Worm (Caenorhabditis elegans) whole organism, L3 larva: ENCODE results near the gene taf-6.1.

Experiments used
- R02D3.7 ChIP-seq: fragments of 150-350 bp; optimal IDR thresholded peaks from 2 replicates; lab custom pipeline; 2014; ENCODE audit warnings: missing biosample characterization, missing genetic modification characterization
- ZK546.5 ChIP-seq: sonication (generic microtip); optimal IDR thresholded peaks from 2 replicates; lab custom pipeline; 2017; ENCODE audit warnings: missing biosample characterization, missing genetic modification characterization
- aly-2 ChIP-seq: fragments of 150-350 bp; optimal IDR thresholded peaks from 2 replicates; lab custom pipeline; 2014; ENCODE audit warnings: missing biosample characterization, missing genetic modification characterization
- ceh-16 ChIP-seq: sonication (generic microtip); optimal IDR thresholded peaks from 2 replicates; lab custom pipeline; 2017; ENCODE audit warnings: missing biosample characterization, missing genetic modification characterization
- ceh-28 ChIP-seq: fragments of 150-350 bp; optimal IDR thresholded peaks from 2 replicates; lab custom pipeline; 2014; ENCODE audit warnings: missing biosample characterization, missing genetic modification reagents, missing genetic modification characterization
- daf-12 ChIP-seq: fragments of 150-350 bp; optimal IDR thresholded peaks from 2 replicates; lab custom pipeline; 2014; ENCODE audit warnings: missing biosample characterization, missing genetic modification reagents, missing genetic modification characterization
- egl-27 ChIP-seq: sonication (generic microtip); optimal IDR thresholded peaks from 4 replicates; lab custom pipeline; 2017; ENCODE audit warnings: missing biosample characterization, missing genetic modification reagents, missing genetic modification characterization
- elt-1 ChIP-seq: fragments of 150-350 bp; optimal IDR thresholded peaks from 2 replicates; lab custom pipeline; 2014; ENCODE audit warnings: missing biosample characterization, missing genetic modification characterization
- elt-2 ChIP-seq: sonication (generic microtip); optimal IDR thresholded peaks from 2 replicates; lab custom pipeline; 2016; ENCODE audit warnings: missing genetic modification reagents, mild to moderate bottlenecking, missing genetic modification characterization, missing compliant biosample characterization
- fkh-10 ChIP-seq: sonication (generic microtip); optimal IDR thresholded peaks from 2 replicates; lab custom pipeline; 2017; ENCODE audit warnings: missing biosample characterization, missing genetic modification reagents, missing genetic modification characterization
- fos-1 ChIP-seq: fragments of 150-350 bp; optimal IDR thresholded peaks from 2 replicates; lab custom pipeline; 2014; ENCODE audit warnings: missing biosample characterization, missing genetic modification characterization
- hmg-11 ChIP-seq: sonication (generic microtip); optimal IDR thresholded peaks from 2 replicates; lab custom pipeline; 2016; ENCODE audit warnings: missing genetic modification characterization, missing compliant biosample characterization
- jun-1 ChIP-seq: fragments of 150-350 bp; optimal IDR thresholded peaks from 2 replicates; lab custom pipeline; 2014; ENCODE audit warnings: missing biosample characterization, missing genetic modification reagents, missing genetic modification characterization
- lin-15B ChIP-seq: fragments of 150-350 bp; optimal IDR thresholded peaks from 2 replicates; lab custom pipeline; 2014; ENCODE audit warnings: missing biosample characterization, missing genetic modification characterization
- lin-39 ChIP-seq: fragments of 150-350 bp; optimal IDR thresholded peaks from 2 replicates; lab custom pipeline; 2018; ENCODE audit warnings: missing biosample characterization, missing genetic modification reagents, missing genetic modification characterization
- mdl-1 ChIP-seq: fragments of 150-350 bp; optimal IDR thresholded peaks from 2 replicates; lab custom pipeline; 2014; ENCODE audit warnings: missing biosample characterization, missing genetic modification characterization
- nfya-1 ChIP-seq: sonication (generic microtip); optimal IDR thresholded peaks from 2 replicates; lab custom pipeline; 2017; ENCODE audit warnings: missing genetic modification characterization, mild to moderate bottlenecking, missing compliant biosample characterization, antibody characterized with exemption, moderate library complexity; ENCODE audit not compliant: insufficient read depth
- nhr-11 ChIP-seq: fragments of 150-350 bp; optimal IDR thresholded peaks from 2 replicates; lab custom pipeline; 2014; ENCODE audit warnings: missing biosample characterization, missing genetic modification characterization
- nhr-23 ChIP-seq: fragments of 150-350 bp; optimal IDR thresholded peaks from 2 replicates; lab custom pipeline; 2014; ENCODE audit warnings: missing biosample characterization, missing genetic modification reagents, missing genetic modification characterization
- nhr-237 ChIP-seq: fragments of 150-350 bp; optimal IDR thresholded peaks from 2 replicates; lab custom pipeline; 2014; ENCODE audit warnings: missing biosample characterization, missing genetic modification characterization
- nhr-25 ChIP-seq: sonication (generic microtip); optimal IDR thresholded peaks from 2 replicates; lab custom pipeline; 2017; ENCODE audit warnings: missing biosample characterization, missing genetic modification characterization
- nhr-43 ChIP-seq: sonication (generic microtip); optimal IDR thresholded peaks from 2 replicates; lab custom pipeline; 2016; ENCODE audit warnings: mild to moderate bottlenecking, missing genetic modification characterization, missing compliant biosample characterization; ENCODE audit not compliant: poor library complexity, severe bottlenecking
- nhr-76 ChIP-seq: fragments of 150-350 bp; sonication (generic microtip); optimal IDR thresholded peaks from 5 replicates; lab custom pipeline; 2014; ENCODE audit warnings: missing biosample characterization, missing genetic modification characterization
- pha-4 ChIP-seq: fragments of 150-350 bp; optimal IDR thresholded peaks from 2 replicates; lab custom pipeline; 2014; ENCODE audit warnings: missing biosample characterization, missing genetic modification reagents, missing genetic modification characterization
- pqm-1 ChIP-seq: fragments of 150-350 bp; optimal IDR thresholded peaks from 2 replicates; lab custom pipeline; 2017; ENCODE audit warnings: missing biosample characterization, missing genetic modification characterization, inconsistent platforms
- skn-1 ChIP-seq: fragments of 150-350 bp; optimal IDR thresholded peaks from 2 replicates; lab custom pipeline; 2014; ENCODE audit warnings: missing biosample characterization, missing genetic modification characterization
- tbx-2 ChIP-seq: sonication (generic microtip); optimal IDR thresholded peaks from 2 replicates; lab custom pipeline; 2016; ENCODE audit warnings: mild to moderate bottlenecking, missing genetic modification characterization, missing compliant biosample characterization
- unc-62 ChIP-seq: fragments of 150-350 bp; sonication (generic microtip); optimal IDR thresholded peaks from 4 replicates; lab custom pipeline; 2014; ENCODE audit warnings: missing biosample characterization, missing genetic modification reagents, missing genetic modification characterization
- zag-1 ChIP-seq: fragments of 150-350 bp; optimal IDR thresholded peaks from 2 replicates; lab custom pipeline; 2014; ENCODE audit warnings: missing biosample characterization, missing genetic modification characterization

Gene taf-6.1

ce11 chrII:1138618-1139017, 10.8 kb downstream of the taf-6.1 start:
- no peak for TF ChIP-seq lin-39 (tag; lab: Kevin White, UChicago)
- peak; percentile 88 for TF ChIP-seq elt-2 (tag; lab: Kevin White, UChicago)
- TF ChIP-seq daf-12 (tag; lab: Kevin White, UChicago) = no peak
- TF ChIP-seq nhr-23 (tag; lab: Kevin White, UChicago) = no peak
- no peak for TF ChIP-seq ceh-16 (tag; lab: Kevin White, UChicago)
- TF ChIP-seq tbx-2 (tag; lab: Kevin White, UChicago) = no peak
- TF ChIP-seq pqm-1 (tag; lab: Kevin White, UChicago) = peak; percentile 71

- TF ChIP-seq pqm-1 (tag; lab: Kevin White, UChicago) (peak; percentile 94), nhr-11 (no peak), elt-2 (tag; lab: Kevin White, UChicago) (peak; percentile 88), jun-1 (tag; lab: Kevin White, UChicago) (peak; percentile 54)
These were observed 12.9 kb downstream of the taf-6.1 start, which contains the start of gene W09B6.4 for ce11 chrII:1140689-1141088. TSS of gene W09B6.4 (minus strand) at chrII:1140839.

ce11 chrII:1141720-1142574, 14.2 kb downstream of the taf-6.1 start:
- TF ChIP-seq nhr-237 (tag; lab: Kevin White, UChicago) (no peak), nhr-25 (tag; lab: Kevin White, UChicago) (peak; percentile 44), elt-1 (tag; lab: Kevin White, UChicago) (peak; percentile 43), nhr-23 (tag; lab: Kevin White, UChicago) (peak; percentile 17)
- TF ChIP-seq, all 47 proteins: peak for 3

- peak; percentile 76 for TF ChIP-seq elt-2 (tag; lab: Kevin White, UChicago)
- peak; percentile 29 for TF ChIP-seq nhr-23 (tag; lab: Kevin White, UChicago)
- peak; percentile 65 for TF ChIP-seq nhr-43 (tag; lab: Kevin White, UChicago)
- TF ChIP-seq pqm-1 (tag; lab: Kevin White, UChicago) = peak; percentile 64
- TF ChIP-seq fos-1 (tag; lab: Kevin White, UChicago) = no peak
- TF ChIP-seq R02D3.7 (tag; lab: Kevin White, UChicago) = no peak
- no peak for TF ChIP-seq elt-1 (tag; lab: Kevin White, UChicago)
These were observed 15.5 kb downstream of the taf-6.1 start for ce11 chrII:1143173-1143738.

- TF ChIP-seq hmg-11 (no peak), ZK546.5 (no peak), nhr-76 (no peak), jun-1 (tag; lab: Kevin White, UChicago) (no peak)
- TF ChIP-seq, all 47 proteins: peak for 0
These were observed 21.6 kb downstream of the taf-6.1 start for ce11 chrII:1149390-1149789.

ce11 chrII:1151810-1152209, 24.0 kb downstream of the taf-6.1 start:
- TF ChIP-seq pha-4 (tag; lab: Kevin White, UChicago) (no peak), lin-15B (tag; lab: Kevin White, UChicago) (no peak), zag-1 (tag; lab: Kevin White, UChicago) (no peak), fkh-10 (no peak), egl-27 (no peak), aly-2 (tag; lab: Kevin White, UChicago) (no peak)
- TF ChIP-seq, all 47 proteins: peak for 0

- TF ChIP-seq nhr-25 (tag; lab: Kevin White, UChicago) (no peak), elt-2 (tag; lab: Kevin White, UChicago) (peak; percentile 30)
- TF ChIP-seq, all 47 proteins: peak for 1
These were observed 25.0 kb downstream of the taf-6.1 start for ce11 chrII:1152732-1153131.

- TF ChIP-seq nfya-1 (tag; lab: Kevin White, UChicago) = no peak
- TF ChIP-seq R02D3.7 (tag; lab: Kevin White, UChicago) = no peak
- TF ChIP-seq jun-1 (tag; lab: Kevin White, UChicago) = no peak
- no peak for TF ChIP-seq elt-1 (tag; lab: Kevin White, UChicago)
- no peak for TF ChIP-seq zag-1 (tag; lab: Kevin White, UChicago)
- TF ChIP-seq nhr-43 (tag; lab: Kevin White, UChicago) = no peak
- no peak for TF ChIP-seq elt-2 (tag; lab: Kevin White, UChicago)
- no peak for TF ChIP-seq ceh-28 (tag; lab: Kevin White, UChicago)
- no peak for TF ChIP-seq lin-15B (tag; lab: Kevin White, UChicago)
- no peak for TF ChIP-seq skn-1 (tag; lab: Kevin White, UChicago)
- no peak for TF ChIP-seq unc-62
- no peak for TF ChIP-seq fos-1 (tag; lab: Kevin White, UChicago)
- no peak for TF ChIP-seq nhr-237 (tag; lab: Kevin White, UChicago)
- TF ChIP-seq mdl-1 (tag; lab: Kevin White, UChicago) = no peak
- no peak for TF ChIP-seq nhr-23 (tag; lab: Kevin White, UChicago)
- TF ChIP-seq pqm-1 (tag; lab: Kevin White, UChicago) = no peak
- TF ChIP-seq, all 47 proteins: peak for 0
These were observed 25.5 kb downstream of the taf-6.1 start for ce11 chrII:1153299-1153698.
